Fruit fly (Drosophila melanogaster) whole organism, wandering third instar larva: ENCODE data around the gene CG32425.

Experiments used
- CG32264 ChIP-seq: fragments of 200-800 bp; sonication (Bioruptor generic); optimal IDR thresholded peaks from 2 replicates; lab custom pipeline; 2016; ENCODE audit warnings: missing biosample characterization, missing genetic modification characterization
- CG9705 ChIP-seq: fragments of 200-800 bp; sonication (Bioruptor generic); optimal IDR thresholded peaks from 2 replicates; lab custom pipeline; 2018; ENCODE audit warnings: missing biosample characterization, mild to moderate bottlenecking, missing genetic modification characterization
- CrebA ChIP-seq: fragments of 200-800 bp; sonication (Bioruptor generic); optimal IDR thresholded peaks from 2 replicates; lab custom pipeline; 2016; ENCODE audit warnings: missing biosample characterization, mild to moderate bottlenecking, missing genetic modification characterization, borderline replicate concordance
- Dfd ChIP-seq: fragments of >200 bp; optimal IDR thresholded peaks from 2 replicates; lab custom pipeline; 2017; ENCODE audit warnings: missing biosample characterization, missing genetic modification characterization
- Dif ChIP-seq: fragments of 200-275, 200-300 bp; sonication (Bioruptor generic); optimal IDR thresholded peaks from 2 replicates; lab custom pipeline; 2018; ENCODE audit warnings: missing biosample characterization, missing genetic modification characterization; ENCODE audit not compliant: partially characterized antibody
- GATAd ChIP-seq: sonication (Bioruptor generic); optimal IDR thresholded peaks from 2 replicates; lab custom pipeline; 2016; ENCODE audit warnings: missing biosample characterization, missing genetic modification characterization
- HLH106 ChIP-seq: fragments of 200-800 bp; optimal IDR thresholded peaks from 3 replicates; lab custom pipeline; 2019; ENCODE audit warnings: missing biosample characterization, mild to moderate bottlenecking, missing genetic modification characterization, moderate library complexity
- Hnf4 ChIP-seq: fragments of 200-800 bp; sonication (Bioruptor generic); optimal IDR thresholded peaks from 2 replicates; lab custom pipeline; 2016; ENCODE audit warnings: missing biosample characterization, mild to moderate bottlenecking, missing genetic modification characterization
- Hr78 ChIP-seq: fragments of >200 bp; optimal IDR thresholded peaks from 2 replicates; lab custom pipeline; 2017; ENCODE audit warnings: missing biosample characterization, missing genetic modification characterization
- Hr83 ChIP-seq: fragments of 200-300 bp; sonication (Bioruptor generic); optimal IDR thresholded peaks from 2 replicates; lab custom pipeline; 2016; ENCODE audit warnings: missing biosample characterization, mild to moderate bottlenecking, missing genetic modification characterization, moderate library complexity; ENCODE audit not compliant: poor library complexity, severe bottlenecking
- Jra ChIP-seq: sonication (Bioruptor generic); optimal IDR thresholded peaks from 2 replicates; lab custom pipeline; 2016; ENCODE audit warnings: missing biosample characterization, missing genetic modification characterization
- Mio ChIP-seq: sonication (Bioruptor generic); optimal IDR thresholded peaks from 2 replicates; lab custom pipeline; 2016; ENCODE audit warnings: missing biosample characterization, missing genetic modification characterization
- Myc ChIP-seq: fragments of >200 bp; optimal IDR thresholded peaks from 2 replicates; lab custom pipeline; 2017
- N ChIP-seq: fragments of >200 bp; optimal IDR thresholded peaks from 2 replicates; lab custom pipeline; 2018; ENCODE audit warnings: missing biosample characterization, missing external identifiers, missing genetic modification characterization
- OdsH ChIP-seq: fragments of 200-800 bp; sonication (Bioruptor generic); optimal IDR thresholded peaks from 2 replicates; lab custom pipeline; 2016; ENCODE audit warnings: missing biosample characterization, mild to moderate bottlenecking, missing genetic modification characterization
- Sp1 ChIP-seq: fragments of 200-800 bp; sonication (Bioruptor generic); optimal IDR thresholded peaks from 3 replicates; lab custom pipeline; 2019; ENCODE audit warnings: missing biosample characterization, mild to moderate bottlenecking, missing genetic modification characterization, moderate library complexity
- Vsx2 ChIP-seq: fragments of 200-300, 225-300 bp; sonication (Bioruptor generic); optimal IDR thresholded peaks from 2 replicates; lab custom pipeline; 2018; ENCODE audit warnings: missing biosample characterization, missing genetic modification characterization; ENCODE audit not compliant: partially characterized antibody
- br ChIP-seq: fragments of 200-800 bp; sonication (Bioruptor generic); optimal IDR thresholded peaks from 2 replicates; lab custom pipeline; 2016; ENCODE audit warnings: missing biosample characterization, missing genetic modification characterization
- brk ChIP-seq: fragments of 200-800 bp; sonication (Bioruptor generic); optimal IDR thresholded peaks from 2 replicates; lab custom pipeline; 2016; ENCODE audit warnings: missing biosample characterization, mild to moderate bottlenecking, missing genetic modification characterization
- dl ChIP-seq, 2 experiments: fragments of 175-275, 200-275 bp in 1 of 2; fragments of 200-275 bp in 1 of 2; sonication (Bioruptor generic); optimal IDR thresholded peaks; lab custom pipeline; 2018; ENCODE audit warnings: mild to moderate bottlenecking in 2 of 2, missing biosample characterization in 2 of 2, missing genetic modification characterization in 2 of 2, moderate library complexity in 2 of 2; ENCODE audit not compliant: partially characterized antibody in 2 of 2, insufficient read depth in 1 of 2
- dmrt93B ChIP-seq: fragments of 200-800 bp; sonication (Bioruptor generic); optimal IDR thresholded peaks from 2 replicates; lab custom pipeline; 2018; ENCODE audit warnings: missing biosample characterization, mild to moderate bottlenecking, missing genetic modification characterization
- dsf ChIP-seq: sonication (Bioruptor generic); optimal IDR thresholded peaks from 2 replicates; lab custom pipeline; 2016; ENCODE audit warnings: missing biosample characterization, missing genetic modification characterization, borderline replicate concordance
- ey ChIP-seq: fragments of 200-800 bp; sonication (Bioruptor generic); optimal IDR thresholded peaks from 2 replicates; lab custom pipeline; 2016; ENCODE audit warnings: missing biosample characterization, missing genetic modification characterization
- foxo ChIP-seq, 2 experiments: fragments of 200-800 bp; sonication (Bioruptor generic); optimal IDR thresholded peaks; 2 replicates in 1 of 2; 3 replicates in 1 of 2; lab custom pipeline; 2016 to 2017; ENCODE audit warnings: missing biosample characterization in 2 of 2, missing genetic modification characterization in 2 of 2
- fru ChIP-seq: fragments of 200-800 bp; sonication (Bioruptor generic); optimal IDR thresholded peaks from 3 replicates; lab custom pipeline; 2016; ENCODE audit warnings: missing biosample characterization, mild to moderate bottlenecking, missing genetic modification characterization
- h ChIP-seq: fragments of 200-800 bp; sonication (Bioruptor generic); optimal IDR thresholded peaks from 3 replicates; lab custom pipeline; 2016; ENCODE audit warnings: missing biosample characterization, mild to moderate bottlenecking, missing genetic modification characterization
- jim ChIP-seq: fragments of 175-275, 200-325 bp; sonication (Bioruptor generic); optimal IDR thresholded peaks from 2 replicates; lab custom pipeline; 2016; ENCODE audit warnings: missing biosample characterization, mild to moderate bottlenecking, missing genetic modification characterization
- lola ChIP-seq: fragments of >200 bp; optimal IDR thresholded peaks from 2 replicates; lab custom pipeline; 2017; ENCODE audit warnings: missing biosample characterization, missing genetic modification characterization
- pan ChIP-seq: fragments of >200 bp; optimal IDR thresholded peaks from 2 replicates; lab custom pipeline; 2017
- rgr ChIP-seq: fragments of 200-800 bp; sonication (Bioruptor generic); optimal IDR thresholded peaks from 3 replicates; lab custom pipeline; 2016; ENCODE audit warnings: missing biosample characterization, mild to moderate bottlenecking, missing genetic modification characterization
- sage ChIP-seq: fragments of 200-800 bp; sonication (Bioruptor generic); optimal IDR thresholded peaks from 2 replicates; lab custom pipeline; 2016; ENCODE audit warnings: missing biosample characterization, mild to moderate bottlenecking, missing genetic modification characterization
- sv ChIP-seq: fragments of 200-800 bp; sonication (Bioruptor generic); optimal IDR thresholded peaks from 3 replicates; lab custom pipeline; 2016; ENCODE audit warnings: missing biosample characterization, missing genetic modification characterization
- tai ChIP-seq: sonication (Bioruptor generic); optimal IDR thresholded peaks from 2 replicates; lab custom pipeline; 2016; ENCODE audit warnings: missing biosample characterization, missing genetic modification characterization
- usp ChIP-seq: fragments of >200 bp; optimal IDR thresholded peaks from 2 replicates; lab custom pipeline; 2017; ENCODE audit warnings: missing biosample characterization, missing genetic modification characterization
- woc ChIP-seq: sonication (Bioruptor generic); optimal IDR thresholded peaks from 2 replicates; lab custom pipeline; 2016; ENCODE audit warnings: missing biosample characterization, mild to moderate bottlenecking, missing genetic modification characterization

The CG32425 gene

dm6 chr3L:20540182-20540974 is 43.3 kb downstream of the CG32425 start, which contains the start of gene Rcd2 (continued):
- no peak for TF ChIP-seq pan
- TF ChIP-seq usp = no peak
- no peak for TF ChIP-seq Myc (lab: Kevin White, UChicago)
- TF ChIP-seq dsf (GFP tag; lab: Kevin White, UChicago) = no peak
- TF ChIP-seq Mio = no peak
- TF ChIP-seq dl (GFP tag; optimal IDR thresholded peaks at IDR 0.05; lab: Kevin White, UChicago; ENCODE audit: insufficient read depth in 1 of 2, partially characterized antibody in 2 of 2) = peak; percentile 35 to 75
- peak in 1 of 2 experiments; percentile 67 for TF ChIP-seq foxo (GFP tag; optimal IDR thresholded peaks at IDR 0.05; lab: Kevin White, UChicago)
- peak; percentile 79 for TF ChIP-seq CrebA (GFP tag; lab: Kevin White, UChicago)
- TF ChIP-seq HLH106 (tag; lab: Kevin White, UChicago) = peak; percentile 72
- TF ChIP-seq rgr = peak; percentile 51
- peak; percentile 83 for TF ChIP-seq fru
- TF ChIP-seq GATAd (GFP tag; lab: Kevin White, UChicago) = no peak
- peak; percentile 24 for TF ChIP-seq dmrt93B (GFP tag; lab: Kevin White, UChicago)
- peak; percentile 29 for TF ChIP-seq Hnf4 (GFP tag; lab: Kevin White, UChicago)

dm6 chr3L:20540975-20541951 is 44.1 kb downstream of the CG32425 start:
- TF ChIP-seq Vsx2 (GFP tag; lab: Kevin White, UChicago) (peak; percentile 62), tai (GFP tag; lab: Kevin White, UChicago) (no peak), CG32264 (no peak), Sp1 (no peak), N (GFP tag; lab: Kevin White, UChicago) (peak; percentile 35), Myc (lab: Kevin White, UChicago) (peak; percentile 65), brk (GFP tag; lab: Kevin White, UChicago) (peak; percentile 12)

DNA sequence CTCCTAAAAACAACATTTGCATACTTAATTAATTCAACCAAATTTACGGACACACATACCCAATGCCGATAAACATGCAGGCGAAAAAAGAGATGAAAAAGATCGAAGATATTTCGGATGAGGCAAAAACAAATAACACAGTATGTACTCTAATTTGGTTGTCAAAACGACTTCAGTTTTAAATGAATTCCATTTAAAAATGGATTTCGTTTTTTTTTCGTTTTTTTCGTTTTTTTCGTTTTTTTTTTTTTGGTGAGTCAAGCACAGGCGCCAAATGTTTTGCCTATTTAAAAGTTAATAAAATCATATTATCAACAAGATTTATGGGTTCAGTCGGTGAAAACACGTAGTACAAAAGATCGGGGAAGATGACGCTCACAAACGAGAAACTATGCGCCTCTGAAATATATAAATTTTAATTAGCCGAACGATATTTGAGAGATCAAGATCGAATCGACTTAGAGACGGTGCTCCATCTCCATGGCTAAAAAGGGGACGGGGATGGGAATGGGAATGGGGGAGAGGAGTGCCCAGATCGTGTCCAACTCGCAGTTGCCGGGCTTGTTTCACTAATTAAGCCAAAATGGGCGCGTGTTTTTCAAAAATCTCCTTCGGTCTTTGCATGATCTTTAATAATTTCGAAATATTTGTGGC is 51.2 kb downstream of the CG32425 start:
- TF ChIP-seq Mio (no peak), Dif (GFP tag; lab: Kevin White, UChicago) (no peak), brk (GFP tag; lab: Kevin White, UChicago) (no peak), woc (GFP tag; lab: Kevin White, UChicago) (no peak), GATAd (GFP tag; lab: Kevin White, UChicago) (no peak), br (GFP tag; lab: Kevin White, UChicago) (no peak), rgr (no peak), OdsH (GFP tag; lab: Kevin White, UChicago) (no peak), CrebA (GFP tag; lab: Kevin White, UChicago) (no peak), dl (GFP tag; optimal IDR thresholded peaks at IDR 0.05; lab: Kevin White, UChicago; ENCODE audit: insufficient read depth in 1 of 2, partially characterized antibody in 2 of 2) (no peak), usp (no peak), pan (no peak), Dfd (GFP tag; lab: Kevin White, UChicago) (no peak), Jra (GFP tag; lab: Kevin White, UChicago) (no peak), Hr83 (GFP tag; lab: Kevin White, UChicago) (no peak), Sp1 (no peak), CG9705 (GFP tag; lab: Kevin White, UChicago) (no peak), foxo (GFP tag; optimal IDR thresholded peaks at IDR 0.05; lab: Kevin White, UChicago) (no peak), dmrt93B (GFP tag; lab: Kevin White, UChicago) (no peak), Myc (lab: Kevin White, UChicago) (no peak)

- TF ChIP-seq Myc (lab: Kevin White, UChicago) (no peak), woc (GFP tag; lab: Kevin White, UChicago) (peak; percentile 70), CG9705 (GFP tag; lab: Kevin White, UChicago) (no peak), GATAd (GFP tag; lab: Kevin White, UChicago) (no peak), sage (GFP tag; lab: Kevin White, UChicago) (peak; percentile 41), usp (no peak), Hr78 (no peak), pan (no peak), Vsx2 (GFP tag; lab: Kevin White, UChicago) (no peak), CrebA (GFP tag; lab: Kevin White, UChicago) (no peak), br (GFP tag; lab: Kevin White, UChicago) (peak; percentile 68), fru (peak; percentile 78), sv (GFP tag; lab: Kevin White, UChicago) (no peak), Sp1 (peak; percentile 65), CG32264 (no peak), dmrt93B (GFP tag; lab: Kevin White, UChicago) (peak; percentile 23), ey (GFP tag; lab: Kevin White, UChicago) (peak; percentile 76), HLH106 (tag; lab: Kevin White, UChicago) (peak; percentile 63), Hr83 (GFP tag; lab: Kevin White, UChicago) (no peak), h (GFP tag; lab: Kevin White, UChicago) (peak; percentile 77), lola (GFP tag; lab: Kevin White, UChicago) (no peak), brk (GFP tag; lab: Kevin White, UChicago) (peak; percentile 51), jim (GFP tag; lab: Kevin White, UChicago) (no peak), tai (GFP tag; lab: Kevin White, UChicago) (no peak), dsf (GFP tag; lab: Kevin White, UChicago) (no peak)
These were observed 52.2 kb downstream of the CG32425 start for dm6 chr3L:20549358-20549757.
